Worm (Caenorhabditis elegans) whole organism, late embryonic: Measurements from ENCODE around the gene C34E10.10.

Experiments used
- ceh-19 ChIP-seq: fragments of 200-800 bp; sonication (Bioruptor generic); optimal IDR thresholded peaks from 2 replicates; lab custom pipeline; 2018; ENCODE audit warnings: mild to moderate bottlenecking, missing genetic modification characterization, missing compliant biosample characterization
- gmeb-2 ChIP-seq: sonication (generic microtip); optimal IDR thresholded peaks from 2 replicates; lab custom pipeline; 2016; ENCODE audit warnings: missing genetic modification characterization, inconsistent platforms, missing compliant biosample characterization
- nhr-11 ChIP-seq: fragments of 150-350 bp; optimal IDR thresholded peaks from 2 replicates; lab custom pipeline; 2014; ENCODE audit warnings: missing biosample characterization, missing genetic modification characterization
- pha-2 ChIP-seq: sonication (generic microtip); optimal IDR thresholded peaks from 2 replicates; lab custom pipeline; 2017; ENCODE audit warnings: mild to moderate bottlenecking, missing genetic modification characterization, missing compliant biosample characterization
- rnt-1 ChIP-seq: sonication (generic microtip); optimal IDR thresholded peaks from 2 replicates; lab custom pipeline; 2016; ENCODE audit warnings: missing genetic modification characterization, missing compliant biosample characterization
- ztf-16 ChIP-seq: sonication (generic microtip); optimal IDR thresholded peaks from 2 replicates; lab custom pipeline; 2017; ENCODE audit warnings: missing genetic modification characterization, missing compliant biosample characterization

DNA sequence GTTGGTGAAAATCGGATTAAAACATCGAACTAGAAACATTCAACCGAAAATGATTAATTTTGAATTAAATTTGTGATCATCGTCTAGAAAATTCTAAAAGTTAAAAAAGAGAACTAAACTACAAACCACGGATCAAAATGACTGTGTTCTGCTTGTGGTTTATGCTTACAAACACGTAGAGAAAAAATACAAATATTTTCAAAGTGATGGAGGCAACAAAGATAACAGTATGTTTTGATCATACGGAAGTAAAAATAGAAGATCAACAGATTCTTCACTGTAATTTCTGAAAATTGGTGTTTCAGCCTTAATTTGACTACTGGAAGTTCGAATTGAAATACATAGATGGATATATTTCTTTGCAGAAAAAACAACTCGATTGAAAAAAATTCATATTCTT, 24.4 kb downstream of the C34E10.10 start:
- TF ChIP-seq nhr-11 (tag; lab: Kevin White, UChicago): no peak
- TF ChIP-seq gmeb-2 (tag; lab: Kevin White, UChicago): no peak
- TF ChIP-seq ztf-16 (tag; lab: Kevin White, UChicago): no peak
- TF ChIP-seq pha-2 (tag; lab: Kevin White, UChicago): no peak
- TF ChIP-seq rnt-1 (tag; lab: Kevin White, UChicago): no peak
- no peak for TF ChIP-seq ceh-19 (GFP tag; lab: Kevin White, UChicago)
